Worm (Caenorhabditis elegans) whole organism, L1 larva: ENCODE results near the gene T12G3.2.
A peak's percentile ranks its signal among the peaks of the same experiment; 100 is the strongest.

Experiments
- alr-1 ChIP-seq: fragments of 200-800 bp; sonication (Bioruptor generic); optimal IDR thresholded peaks from 2 replicates; lab custom pipeline; 2018; ENCODE audit warnings: borderline replicate concordance, mild to moderate bottlenecking, missing genetic modification characterization, missing compliant biosample characterization
- egl-27 ChIP-seq, 2 experiments: fragments of 150-350 bp in 1 of 2; sonication (generic microtip); optimal IDR thresholded peaks; 3 replicates each; lab custom pipeline; 2017 to 2018; ENCODE audit warnings: missing biosample characterization in 2 of 2, missing genetic modification characterization in 2 of 2, missing genetic modification reagents in 2 of 2
- nhr-12 ChIP-seq: sonication (generic microtip); optimal IDR thresholded peaks from 2 replicates; lab custom pipeline; 2017; ENCODE audit warnings: missing biosample characterization, missing genetic modification characterization
- nhr-237 ChIP-seq: fragments of 150-350 bp; optimal IDR thresholded peaks from 2 replicates; lab custom pipeline; 2014; ENCODE audit warnings: missing biosample characterization, missing genetic modification characterization
- nhr-76 ChIP-seq: sonication (generic microtip); optimal IDR thresholded peaks from 2 replicates; lab custom pipeline; 2017; ENCODE audit warnings: missing biosample characterization, missing genetic modification characterization
- ztf-4 ChIP-seq: fragments of 150-350 bp; optimal IDR thresholded peaks from 2 replicates; lab custom pipeline; 2014; ENCODE audit warnings: missing biosample characterization, missing genetic modification characterization

- peak; percentile 85 for TF ChIP-seq ztf-4
- no peak for TF ChIP-seq egl-27 (tag; optimal IDR thresholded peaks at IDR 0.05; lab: Kevin White, UChicago)
- peak; percentile 47 for TF ChIP-seq nhr-237 (tag; lab: Kevin White, UChicago)
- TF ChIP-seq nhr-76 (tag; lab: Kevin White, UChicago), result no peak
- TF ChIP-seq alr-1 (tag; lab: Kevin White, UChicago), result no peak
- TF ChIP-seq nhr-12, result no peak
Observed at ce11 chrIV:12032383-12032782, 14.4 kb downstream of the T12G3.2 start.
